ENCODE assay signal across 2 fruit fly cellular contexts in the genomic region with DNA sequence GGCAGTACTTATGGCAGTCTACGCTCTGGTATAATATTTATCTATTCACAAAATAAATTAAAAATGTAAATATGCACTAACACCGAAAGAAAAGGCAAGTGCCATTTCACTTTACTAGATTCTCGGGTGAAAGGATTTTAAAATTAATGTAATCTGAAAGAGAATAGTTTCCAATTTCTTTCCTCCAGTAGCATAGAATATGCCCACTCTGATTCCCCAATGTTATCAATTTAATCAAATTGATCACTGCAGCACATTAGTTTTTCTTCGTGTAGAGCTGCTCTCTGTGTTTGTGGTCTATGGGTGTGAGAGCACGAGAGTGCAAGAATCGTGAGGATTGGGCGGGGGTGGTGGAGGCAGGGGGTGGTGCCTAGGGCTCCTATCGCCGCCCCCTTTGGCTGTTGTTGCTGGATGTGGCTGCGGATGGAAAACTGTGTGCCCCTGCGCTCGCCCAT.
A peak's percentile ranks its signal among the peaks of the same experiment; 100 is the strongest.
TF ChIP-seq lines count a peak whose summit lies in the region.

No protein-coding gene starts in this region.

TF ChIP-seq in whole organism, embryonic, 481 proteins besides CTCF, POLR2A, EP300 and RAD21 (continued from another document and continues in another):
- TF ChIP-seq CG16815 (GFP tag; optimal IDR thresholded peaks at IDR 0.05; lab: Kevin White, UChicago) (peak; percentile 80), C15 (GFP tag; IDR thresholded peaks at IDR 0.05; lab: Robert Waterston, UW) (no peak), bigmax (GFP tag; optimal IDR thresholded peaks at IDR 0.05; lab: Kevin White, UChicago) (peak; percentile 9), CG17359 (tag; optimal IDR thresholded peaks at IDR 0.05; lab: Kevin White, UChicago) (peak; percentile 89), CG9727 (GFP tag; optimal IDR thresholded peaks at IDR 0.05; lab: Kevin White, UChicago) (peak; percentile 90), lilli (GFP tag; optimal IDR thresholded peaks at IDR 0.05; lab: Kevin White, UChicago) (peak; percentile 54), Ssrp (tag; optimal IDR thresholded peaks at IDR 0.05; lab: Kevin White, UChicago) (peak; percentile 88), CG7987 (GFP tag; optimal IDR thresholded peaks at IDR 0.05; lab: Kevin White, UChicago) (peak; percentile 59), CG10267 (tag; optimal IDR thresholded peaks at IDR 0.05; lab: Kevin White, UChicago) (peak; percentile 81), CG15011 (GFP tag; optimal IDR thresholded peaks at IDR 0.05; lab: Kevin White, UChicago) (peak; percentile 63), CG1529 (GFP tag; optimal IDR thresholded peaks at IDR 0.05; lab: Kevin White, UChicago) (peak; percentile 91), nerfin-2 (GFP tag; IDR thresholded peaks at IDR 0.05; lab: Robert Waterston, UW; ENCODE audit: partially characterized antibody) (no peak), CG1233 (GFP tag; optimal IDR thresholded peaks at IDR 0.05; lab: Kevin White, UChicago) (peak; percentile 81), NK7.1 (GFP tag; optimal IDR thresholded peaks at IDR 0.05; lab: Kevin White, UChicago) (peak; percentile 28), Fer3 (tag; optimal IDR thresholded peaks at IDR 0.05; lab: Kevin White, UChicago) (peak; percentile 60), psq (GFP tag; optimal IDR thresholded peaks at IDR 0.05; lab: Kevin White, UChicago) (no peak), chif (GFP tag; optimal IDR thresholded peaks at IDR 0.05; lab: Kevin White, UChicago) (peak; percentile 84), tx (GFP tag; optimal IDR thresholded peaks at IDR 0.05; lab: Kevin White, UChicago) (peak; percentile 17), CG32532 (GFP tag; IDR thresholded peaks at IDR 0.05; lab: Robert Waterston, UW) (no peak), Lim3 (GFP tag; IDR thresholded peaks at IDR 0.05; lab: Robert Waterston, UW) (no peak; the same call in 1 of the 2 replicates), sr (GFP tag; IDR thresholded peaks at IDR 0.05; lab: Robert Waterston, UW) (no peak), D (optimal IDR thresholded peaks at IDR 0.05; lab: Kevin White, UChicago) (no peak), D (GFP tag; optimal IDR thresholded peaks at IDR 0.05; lab: Kevin White, UChicago) (peak; percentile 96), fu2 (GFP tag; optimal IDR thresholded peaks at IDR 0.05; lab: Kevin White, UChicago) (no peak), Gsc (GFP tag; IDR thresholded peaks at IDR 0.05; lab: Robert Waterston, UW) (peak; percentile 59), E2f1 (GFP tag; IDR thresholded peaks at IDR 0.05; lab: Robert Waterston, UW) (peak; percentile 73), HmgD (GFP tag; optimal IDR thresholded peaks at IDR 0.05; lab: Kevin White, UChicago) (no peak), YL-1 (GFP tag; optimal IDR thresholded peaks at IDR 0.05; lab: Kevin White, UChicago) (peak; percentile 15), repo (GFP tag; optimal IDR thresholded peaks at IDR 0.05; lab: Kevin White, UChicago) (peak; percentile 50), CG5245 (GFP tag; optimal IDR thresholded peaks at IDR 0.05; lab: Kevin White, UChicago) (peak; percentile 77), dpn (GFP tag; optimal IDR thresholded peaks at IDR 0.05; lab: Kevin White, UChicago) (peak; percentile 38 to 78), az2 (GFP tag; optimal IDR thresholded peaks at IDR 0.05; lab: Kevin White, UChicago) (peak; percentile 86), pita (GFP tag; optimal IDR thresholded peaks at IDR 0.05; lab: Kevin White, UChicago) (no peak), CG12104 (GFP tag; optimal IDR thresholded peaks at IDR 0.05; lab: Kevin White, UChicago) (peak; percentile 86), CG3847 (GFP tag; IDR thresholded peaks at IDR 0.05; lab: Robert Waterston, UW) (peak; percentile 44), vnd (GFP tag; IDR thresholded peaks at IDR 0.05; lab: Robert Waterston, UW; ENCODE audit: partially characterized antibody) (no peak), CG1832 (GFP tag; optimal IDR thresholded peaks at IDR 0.05; lab: Kevin White, UChicago) (no peak), CG11247 (GFP tag; IDR thresholded peaks at IDR 0.05; lab: Robert Waterston, UW) (peak; percentile 48), dan (GFP tag; IDR thresholded peaks at IDR 0.05; lab: Robert Waterston, UW) (no peak), croc (GFP tag; conservative IDR thresholded peaks at IDR 0.05; lab: Robert Waterston, UW) (peak; percentile 79), Hsf (GFP tag; optimal IDR thresholded peaks at IDR 0.05; lab: Kevin White, UChicago) (peak; percentile 85), ssp (GFP tag; IDR thresholded peaks at IDR 0.05; lab: Robert Waterston, UW) (0 out of 2 replicates have a peak, but pooled peaks have one; percentile 35), MTF-1 (GFP tag; optimal IDR thresholded peaks at IDR 0.05; lab: Kevin White, UChicago; ENCODE audit: borderline replicate concordance) (peak; percentile 37), CG12071 (GFP tag; optimal IDR thresholded peaks at IDR 0.05; lab: Kevin White, UChicago) (peak; percentile 64), inv (GFP tag; IDR thresholded peaks at IDR 0.05; lab: Robert Waterston, UW; ENCODE audit: partially characterized antibody) (no peak), Sry-δ (GFP tag; optimal IDR thresholded peaks at IDR 0.05; lab: Kevin White, UChicago) (no peak), CG11085 (GFP tag; IDR thresholded peaks at IDR 0.05; lab: Robert Waterston, UW) (no peak), so (GFP tag; IDR thresholded peaks at IDR 0.05; lab: Robert Waterston, UW) (peak; percentile 70; the same call in 2 of the 3 replicates), CG7786 (GFP tag; optimal IDR thresholded peaks at IDR 0.05; lab: Kevin White, UChicago) (peak; percentile 59), Hr51 (GFP tag; optimal IDR thresholded peaks at IDR 0.05; lab: Kevin White, UChicago) (peak; percentile 44 to 68), CG5953 (GFP tag; IDR thresholded peaks at IDR 0.05; lab: Robert Waterston, UW) (0 out of 2 replicates have a peak, but pooled peaks have one; percentile 39), Ravus (GFP tag; IDR thresholded peaks at IDR 0.05; lab: Robert Waterston, UW) (no peak; the same call in 1 of the 2 replicates), CG4328 (GFP tag; optimal IDR thresholded peaks at IDR 0.05; lab: Kevin White, UChicago) (peak; percentile 61), pb (GFP tag; optimal IDR thresholded peaks at IDR 0.05; lab: Kevin White, UChicago) (peak; percentile 58), CG16813 (GFP tag; IDR thresholded peaks at IDR 0.05; lab: Robert Waterston, UW; ENCODE audit: partially characterized antibody) (no peak), fd64A (GFP tag; optimal IDR thresholded peaks at IDR 0.05; lab: Kevin White, UChicago) (peak; percentile 90), Nf-YB (GFP tag; optimal IDR thresholded peaks at IDR 0.05; lab: Kevin White, UChicago) (peak; percentile 66), CG6854 (GFP tag; optimal IDR thresholded peaks at IDR 0.05; lab: Kevin White, UChicago) (no peak), Atf6 (GFP tag; IDR thresholded peaks at IDR 0.05; lab: Robert Waterston, UW) (no peak), CG12769 (tag; optimal IDR thresholded peaks at IDR 0.05; lab: Kevin White, UChicago) (no peak), oc (tag; optimal IDR thresholded peaks at IDR 0.05; lab: Kevin White, UChicago) (peak; percentile 88), CG15269 (tag; optimal IDR thresholded peaks at IDR 0.05; lab: Kevin White, UChicago) (peak; percentile 50)

TF ChIP-seq in whole organism, prepupa, 60 proteins besides CTCF, POLR2A, EP300 and RAD21 (continued from another document):
- TF ChIP-seq CG11902 (GFP tag; optimal IDR thresholded peaks at IDR 0.05; lab: Kevin White, UChicago) (peak; percentile 69), CG10669 (GFP tag; optimal IDR thresholded peaks at IDR 0.05; lab: Kevin White, UChicago) (peak; percentile 85), Ets21C (GFP tag; optimal IDR thresholded peaks at IDR 0.05; lab: Kevin White, UChicago) (peak; percentile 75), CG11294 (GFP tag; IDR thresholded peaks at IDR 0.05; lab: Robert Waterston, UW) (peak; percentile 86), vri (GFP tag; optimal IDR thresholded peaks at IDR 0.05; lab: Kevin White, UChicago) (peak; percentile 63), lz (GFP tag; optimal IDR thresholded peaks at IDR 0.05; lab: Kevin White, UChicago) (peak; percentile 83), dsx (GFP tag; optimal IDR thresholded peaks at IDR 0.05; lab: Kevin White, UChicago; ENCODE audit: poor library complexity, severe bottlenecking) (peak; percentile 83), CG8319 (GFP tag; optimal IDR thresholded peaks at IDR 0.05; lab: Kevin White, UChicago) (peak; percentile 66), CG6163 (GFP tag; IDR thresholded peaks at IDR 0.05; lab: Robert Waterston, UW) (peak; percentile 90), CG10631 (GFP tag; optimal IDR thresholded peaks at IDR 0.05; lab: Kevin White, UChicago) (peak; percentile 94)
